Worm (Caenorhabditis elegans) whole organism, L2 larva: Measurements from ENCODE around the gene sre-39.

Experiments used
- C34F6.9 ChIP-seq: fragments of 150-350 bp; optimal IDR thresholded peaks from 2 replicates; lab custom pipeline; 2014; ENCODE audit warnings: missing biosample characterization, missing genetic modification characterization
- F13H6.1 ChIP-seq: sonication (generic microtip); optimal IDR thresholded peaks from 2 replicates; lab custom pipeline; 2016; ENCODE audit warnings: missing genetic modification characterization, missing compliant biosample characterization
- R02D3.7 ChIP-seq: fragments of 150-350 bp; optimal IDR thresholded peaks from 2 replicates; lab custom pipeline; 2014; ENCODE audit warnings: missing biosample characterization, missing genetic modification characterization
- Y55F3AM.14 ChIP-seq: fragments of 200-800 bp; sonication (Bioruptor generic); optimal IDR thresholded peaks from 2 replicates; lab custom pipeline; 2018; ENCODE audit warnings: mild to moderate bottlenecking, missing genetic modification characterization, missing compliant biosample characterization
- alr-1 ChIP-seq: fragments of 150-350 bp; optimal IDR thresholded peaks from 2 replicates; lab custom pipeline; 2014; ENCODE audit warnings: missing biosample characterization, missing genetic modification characterization
- aly-2 ChIP-seq: fragments of 150-350 bp; optimal IDR thresholded peaks from 2 replicates; lab custom pipeline; 2014; ENCODE audit warnings: missing biosample characterization, missing genetic modification characterization
- blmp-1 ChIP-seq: sonication (generic microtip); optimal IDR thresholded peaks from 2 replicates; lab custom pipeline; 2017; ENCODE audit warnings: missing genetic modification characterization, mild to moderate bottlenecking, missing compliant biosample characterization, antibody characterized with exemption, moderate library complexity; ENCODE audit not compliant: insufficient read depth
- ceh-16 ChIP-seq: fragments of 150-350 bp; optimal IDR thresholded peaks from 2 replicates; lab custom pipeline; 2014; ENCODE audit warnings: missing biosample characterization, missing genetic modification characterization
- crh-2 ChIP-seq: sonication (generic microtip); optimal IDR thresholded peaks from 2 replicates; lab custom pipeline; 2017; ENCODE audit warnings: missing biosample characterization, missing genetic modification characterization
- dmd-4 ChIP-seq: sonication (generic microtip); optimal IDR thresholded peaks from 2 replicates; lab custom pipeline; 2017; ENCODE audit warnings: missing biosample characterization, missing genetic modification characterization
- elt-1 ChIP-seq: fragments of 150-350 bp; optimal IDR thresholded peaks from 2 replicates; lab custom pipeline; 2014; ENCODE audit warnings: missing biosample characterization, missing genetic modification characterization
- fos-1 ChIP-seq: fragments of 150-350 bp; optimal IDR thresholded peaks from 2 replicates; lab custom pipeline; 2014; ENCODE audit warnings: missing biosample characterization, missing genetic modification characterization
- lin-11 ChIP-seq: fragments of 150-350 bp; sonication (generic microtip); optimal IDR thresholded peaks from 2 replicates; lab custom pipeline; 2014; ENCODE audit warnings: missing biosample characterization, missing genetic modification characterization, inconsistent platforms, mixed read lengths
- lin-13 ChIP-seq: fragments of 150-350 bp; optimal IDR thresholded peaks from 2 replicates; lab custom pipeline; 2014; ENCODE audit warnings: missing biosample characterization, missing genetic modification reagents, missing genetic modification characterization
- lin-39 ChIP-seq: fragments of 150-350 bp; optimal IDR thresholded peaks from 2 replicates; lab custom pipeline; 2014; ENCODE audit warnings: missing biosample characterization, missing genetic modification reagents, missing genetic modification characterization
- lsy-2 ChIP-seq, 2 experiments: fragments of 150-350 bp in 1 of 2; sonication (generic microtip) in 1 of 2; optimal IDR thresholded peaks; 2 replicates each; lab custom pipeline; 2014 to 2017; ENCODE audit warnings: missing biosample characterization in 2 of 2, missing genetic modification characterization in 2 of 2
- mab-5 ChIP-seq: fragments of 150-350 bp; optimal IDR thresholded peaks from 2 replicates; lab custom pipeline; 2014; ENCODE audit warnings: missing biosample characterization, missing genetic modification characterization
- mdl-1 ChIP-seq, 2 experiments: fragments of 150-350 bp in 1 of 2; sonication (generic microtip) in 1 of 2; optimal IDR thresholded peaks; 2 replicates each; lab custom pipeline; 2017; ENCODE audit warnings: missing biosample characterization in 2 of 2, missing genetic modification characterization in 2 of 2
- nhr-10 ChIP-seq: sonication (generic microtip); optimal IDR thresholded peaks from 2 replicates; lab custom pipeline; 2017; ENCODE audit warnings: missing biosample characterization, missing genetic modification characterization
- nhr-21 ChIP-seq: fragments of 150-350 bp; optimal IDR thresholded peaks from 2 replicates; lab custom pipeline; 2014; ENCODE audit warnings: missing biosample characterization, missing genetic modification characterization
- nhr-23 ChIP-seq: fragments of 150-350 bp; optimal IDR thresholded peaks from 2 replicates; lab custom pipeline; 2014; ENCODE audit warnings: missing biosample characterization, missing genetic modification reagents, missing genetic modification characterization
- nhr-237 ChIP-seq: fragments of 150-350 bp; optimal IDR thresholded peaks from 2 replicates; lab custom pipeline; 2014; ENCODE audit warnings: missing biosample characterization, missing genetic modification characterization
- nhr-77 ChIP-seq: fragments of 150-350 bp; optimal IDR thresholded peaks from 2 replicates; lab custom pipeline; 2014; ENCODE audit warnings: missing biosample characterization, missing genetic modification characterization
- peb-1 ChIP-seq: fragments of 150-350 bp; optimal IDR thresholded peaks from 2 replicates; lab custom pipeline; 2014; ENCODE audit warnings: missing biosample characterization, missing genetic modification characterization
- skn-1 ChIP-seq: sonication (generic microtip); optimal IDR thresholded peaks from 2 replicates; lab custom pipeline; 2017; ENCODE audit warnings: missing biosample characterization, missing genetic modification characterization
- sma-3 ChIP-seq: sonication (generic microtip); optimal IDR thresholded peaks from 2 replicates; lab custom pipeline; 2016; ENCODE audit warnings: missing genetic modification reagents, missing genetic modification characterization, missing compliant biosample characterization
- snpc-4 ChIP-seq: fragments of 150-350 bp; optimal IDR thresholded peaks from 2 replicates; lab custom pipeline; 2014; ENCODE audit warnings: missing biosample characterization, missing genetic modification characterization
- unc-39 ChIP-seq: fragments of 150-350 bp; optimal IDR thresholded peaks from 2 replicates; lab custom pipeline; 2014; ENCODE audit warnings: missing biosample characterization, missing genetic modification characterization
- unc-55 ChIP-seq: fragments of 150-350 bp; sonication (generic microtip); optimal IDR thresholded peaks from 3 replicates; lab custom pipeline; 2014; ENCODE audit warnings: missing biosample characterization, missing genetic modification reagents, missing genetic modification characterization
- unc-62 ChIP-seq: fragments of 150-350 bp; optimal IDR thresholded peaks from 2 replicates; lab custom pipeline; 2014; ENCODE audit warnings: missing biosample characterization, missing genetic modification reagents, missing genetic modification characterization
- zag-1 ChIP-seq: fragments of 150-350 bp; optimal IDR thresholded peaks from 2 replicates; lab custom pipeline; 2014; ENCODE audit warnings: missing biosample characterization, missing genetic modification characterization
- ztf-1 ChIP-seq: fragments of 200-800 bp; sonication (Bioruptor generic); conservative IDR thresholded peaks from 2 replicates; pipeline ENCODE4 v1.3.6; 2022; ENCODE audit warnings: missing genetic modification characterization, missing compliant biosample characterization
- ztf-11 ChIP-seq: sonication (generic microtip); optimal IDR thresholded peaks from 2 replicates; lab custom pipeline; 2017; ENCODE audit warnings: missing biosample characterization, missing genetic modification characterization

sre-39 gene

ce11 chrII:4686941-4687340 is at the start of gene sre-39:
Gene sre-39 (plus strand): TSS chrII:4687241.
- TF ChIP-seq mab-5 (tag; lab: Kevin White, UChicago) (no peak), nhr-237 (no peak), snpc-4 (tag; lab: Kevin White, UChicago) (no peak)
- TF ChIP-seq, all 48 proteins: peak for 0

- TF ChIP-seq F13H6.1 (tag; lab: Kevin White, UChicago) (no peak), ztf-1 (no peak), unc-39 (tag; lab: Kevin White, UChicago) (no peak), skn-1 (tag; lab: Kevin White, UChicago) (no peak), aly-2 (tag; lab: Kevin White, UChicago) (no peak), fos-1 (no peak), snpc-4 (tag; lab: Kevin White, UChicago) (no peak), alr-1 (tag; lab: Kevin White, UChicago) (no peak), nhr-21 (tag; lab: Kevin White, UChicago) (no peak), R02D3.7 (tag; lab: Kevin White, UChicago) (no peak), ztf-11 (no peak), Y55F3AM.14 (GFP tag; lab: Kevin White, UChicago) (no peak), C34F6.9 (no peak)
Measured at ce11 chrII:4638241-4638640, 48.8 kb upstream of the sre-39 start, which contains the start of gene che-10. Gene che-10 (minus strand): TSS chrII:4638341.

ce11 chrII:4638891-4639290 is 48.1 kb upstream of the sre-39 start:
- TF ChIP-seq lin-11 (tag; lab: Kevin White, UChicago) (no peak), alr-1 (tag; lab: Kevin White, UChicago) (no peak), crh-2 (tag; lab: Kevin White, UChicago) (no peak), peb-1 (tag; lab: Kevin White, UChicago) (no peak), nhr-23 (tag; lab: Kevin White, UChicago) (no peak), elt-1 (tag; lab: Kevin White, UChicago) (no peak), ztf-11 (no peak), fos-1 (no peak), blmp-1 (tag; lab: Kevin White, UChicago) (no peak), mdl-1 (tag; optimal IDR thresholded peaks at IDR 0.05; lab: Kevin White, UChicago) (no peak), skn-1 (tag; lab: Kevin White, UChicago) (no peak), unc-62 (no peak), zag-1 (tag; lab: Kevin White, UChicago) (no peak), dmd-4 (tag; lab: Kevin White, UChicago) (no peak), mab-5 (tag; lab: Kevin White, UChicago) (no peak), lin-13 (GFP tag; lab: Kevin White, UChicago) (no peak), lin-39 (no peak)

- peak; percentile 47 for TF ChIP-seq unc-55 (GFP tag; lab: Kevin White, UChicago)
- TF ChIP-seq nhr-77 (tag; lab: Kevin White, UChicago), result no peak
- TF ChIP-seq C34F6.9, result peak; percentile 37
Measured at ce11 chrII:4640748-4641147, 46.3 kb upstream of the sre-39 start.

- TF ChIP-seq lin-39 (no peak), mdl-1 (tag; optimal IDR thresholded peaks at IDR 0.05; lab: Kevin White, UChicago) (no peak), nhr-21 (tag; lab: Kevin White, UChicago) (no peak), nhr-10 (no peak), lsy-2 (tag; optimal IDR thresholded peaks at IDR 0.05; lab: Kevin White, UChicago) (no peak), elt-1 (tag; lab: Kevin White, UChicago) (no peak), unc-55 (GFP tag; lab: Kevin White, UChicago) (no peak), nhr-237 (no peak), F13H6.1 (tag; lab: Kevin White, UChicago) (no peak)
Measured at ce11 chrII:4648785-4649184, 38.3 kb upstream of the sre-39 start, which contains the start of gene lgc-27. Gene lgc-27 (plus strand): TSS chrII:4649085.

- TF ChIP-seq ceh-16 (tag; lab: Kevin White, UChicago) (no peak), sma-3 (GFP tag; lab: Kevin White, UChicago) (no peak)
Measured at ce11 chrII:4650072-4650471, 37.0 kb upstream of the sre-39 start.
